Worm (Caenorhabditis elegans) whole organism, L4 larva: ENCODE results near the gene Y56A3A.28.

Experiments used
- dpl-1 ChIP-seq: fragments of 150-350 bp; optimal IDR thresholded peaks from 2 replicates; lab custom pipeline; 2014; ENCODE audit warnings: missing biosample characterization, missing genetic modification reagents, missing genetic modification characterization
- lin-13 ChIP-seq: fragments of 150-350 bp; optimal IDR thresholded peaks from 2 replicates; lab custom pipeline; 2014; ENCODE audit warnings: missing biosample characterization, missing genetic modification reagents, missing genetic modification characterization
- nhr-10 ChIP-seq: fragments of 150-350 bp; optimal IDR thresholded peaks from 2 replicates; lab custom pipeline; 2014; ENCODE audit warnings: missing biosample characterization, missing genetic modification characterization
- set-16 ChIP-seq: fragments of 200-800 bp; sonication (Bioruptor generic); IDR thresholded peaks from 2 replicates; pipeline ENCODE4 v1.3.6; 2022; ENCODE audit warnings: missing genetic modification reagents, missing genetic modification characterization, missing compliant biosample characterization
- snpc-1.2 ChIP-seq: fragments of 200-800 bp; sonication (Bioruptor generic); IDR thresholded peaks from 2 replicates; pipeline ENCODE4 v1.3.6; 2022; ENCODE audit warnings: missing genetic modification reagents, missing genetic modification characterization, missing compliant biosample characterization
- unc-130 ChIP-seq: sonication (generic microtip); optimal IDR thresholded peaks from 2 replicates; lab custom pipeline; 2016; ENCODE audit warnings: missing genetic modification reagents, missing genetic modification characterization, missing compliant biosample characterization

ce11 chrIII:11995783-11996182 lies 24.6 kb upstream of the Y56A3A.28 start:
- TF ChIP-seq set-16 (GFP tag; lab: Robert Waterston, UW) (no peak), dpl-1 (GFP tag; lab: Kevin White, UChicago) (no peak), snpc-1.2 (no peak), unc-130 (GFP tag; lab: Kevin White, UChicago) (no peak), lin-13 (GFP tag; lab: Kevin White, UChicago) (no peak), nhr-10 (no peak)
